Fruit fly (Drosophila melanogaster): ENCODE data around the gene ko.

ko gene

DNA sequence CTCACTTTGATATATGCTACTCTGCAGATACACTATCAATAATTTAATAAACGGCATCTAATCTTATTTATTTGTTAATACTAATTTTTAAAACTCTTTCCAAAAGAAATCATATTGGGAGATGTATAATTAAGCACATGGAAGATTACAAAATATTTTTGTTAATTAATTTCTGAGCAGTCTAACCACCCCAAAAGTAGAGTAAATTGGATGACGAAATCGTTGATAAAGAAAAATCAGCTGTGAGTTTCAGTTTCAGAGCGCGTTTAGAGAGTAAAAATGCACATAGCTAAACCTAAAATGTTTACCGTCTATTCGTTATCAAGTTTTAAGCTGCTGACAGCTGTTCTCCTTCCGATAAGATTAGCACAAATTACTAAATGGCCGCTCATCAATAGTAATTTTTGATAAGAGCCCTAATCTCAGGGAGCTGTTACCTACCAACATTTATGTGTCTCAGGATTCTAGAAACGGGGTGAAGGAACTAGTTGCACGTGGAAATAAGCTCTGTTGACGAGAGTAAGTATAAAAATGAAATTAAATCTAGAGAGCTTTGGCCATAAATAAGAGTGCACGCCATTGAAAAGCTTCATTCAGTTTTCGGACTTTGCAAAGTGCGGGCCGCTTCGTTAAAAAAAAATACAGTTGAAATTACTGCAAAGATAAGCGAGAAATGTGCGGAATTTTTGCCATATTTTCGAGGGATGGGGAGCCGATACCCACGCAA, 41.7 kb upstream of the ko start, which contains the start of the genes chb and AsnS (continued):
- TF ChIP-seq CG6792 (GFP tag; optimal IDR thresholded peaks at IDR 0.05) (peak; percentile 79), esn (GFP tag; optimal IDR thresholded peaks at IDR 0.05) (peak; percentile 90), vri (GFP tag; optimal IDR thresholded peaks at IDR 0.05) (peak; percentile 88), Sox102F (GFP tag; optimal IDR thresholded peaks at IDR 0.05) (peak; percentile 76), acj6 (GFP tag; optimal IDR thresholded peaks at IDR 0.05) (peak; percentile 81), Hr4 (GFP tag; optimal IDR thresholded peaks at IDR 0.05) (peak; percentile 83), ss (GFP tag; optimal IDR thresholded peaks at IDR 0.05) (peak in 1 of 2 experiments; percentile 9), eg (GFP tag; IDR thresholded peaks at IDR 0.05) (peak; percentile 95), CG11902 (GFP tag; optimal IDR thresholded peaks at IDR 0.05) (peak; percentile 38), Eip78C (GFP tag) (peak; percentile 95), CG11762 (GFP tag; optimal IDR thresholded peaks at IDR 0.05; ENCODE audit: insufficient read depth) (peak; percentile 55), CG31627 (GFP tag; optimal IDR thresholded peaks at IDR 0.05) (peak; percentile 85), CG9139 (GFP tag; optimal IDR thresholded peaks at IDR 0.05) (no peak), Gug (GFP tag; IDR thresholded peaks at IDR 0.05) (peak; percentile 88), fkh (GFP tag; optimal IDR thresholded peaks at IDR 0.05) (peak; percentile 1), achi (GFP tag; optimal IDR thresholded peaks at IDR 0.05) (peak; percentile 75), CG32006 (GFP tag; optimal IDR thresholded peaks at IDR 0.05) (peak; percentile 80), CG8319 (GFP tag; optimal IDR thresholded peaks at IDR 0.05) (peak; percentile 29), CG3032 (tag; optimal IDR thresholded peaks at IDR 0.05) (peak; percentile 79), CG34406 (GFP tag; optimal IDR thresholded peaks at IDR 0.05) (peak; percentile 82), Smox (GFP tag; optimal IDR thresholded peaks at IDR 0.05) (peak; percentile 83), CG4318 (GFP tag; optimal IDR thresholded peaks at IDR 0.05) (no peak), fd85E (GFP tag; optimal IDR thresholded peaks at IDR 0.05) (no peak), Met (GFP tag; optimal IDR thresholded peaks at IDR 0.05) (peak; percentile 86), CG6808 (GFP tag; optimal IDR thresholded peaks at IDR 0.05) (no peak), OdsH (GFP tag; optimal IDR thresholded peaks at IDR 0.05) (peak; percentile 78), Hr39 (GFP tag; optimal IDR thresholded peaks at IDR 0.05) (peak; percentile 79), dac (GFP tag; optimal IDR thresholded peaks at IDR 0.05) (peak; percentile 39), CG3919 (GFP tag; optimal IDR thresholded peaks at IDR 0.05) (peak; percentile 61), Sox15 (GFP tag; optimal IDR thresholded peaks at IDR 0.05) (peak; percentile 52), CG8632 (GFP tag; optimal IDR thresholded peaks at IDR 0.05) (peak; percentile 76), fd59A (GFP tag; optimal IDR thresholded peaks at IDR 0.05) (peak; percentile 22)

DNA sequence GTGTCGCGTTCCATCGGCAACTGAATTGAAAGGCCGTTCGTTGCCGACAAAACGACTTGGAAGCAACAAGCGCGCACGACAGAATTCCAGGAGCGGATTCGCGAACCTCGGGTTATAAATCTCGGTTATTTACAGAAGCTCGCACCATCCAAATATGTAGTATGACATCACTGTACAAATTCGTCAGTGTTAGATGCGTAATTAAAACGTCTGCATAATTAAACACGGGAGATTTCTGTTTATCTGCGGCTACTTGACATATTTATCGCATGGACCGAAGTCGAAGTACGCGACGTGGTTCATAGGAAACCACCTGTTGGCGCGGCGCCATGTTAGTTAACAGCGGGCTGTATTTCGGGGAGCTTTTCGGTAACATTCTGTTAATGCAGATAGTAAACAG, 40.9 kb upstream of the ko start, which contains the start of gene Ac78C:
TSS of gene Ac78C (minus strand) at position 26 of the 400 bp plus-strand sequence.
- TF ChIP-seq fd59A (GFP tag; optimal IDR thresholded peaks at IDR 0.05) (peak; percentile 63), CG4318 (GFP tag; optimal IDR thresholded peaks at IDR 0.05) (peak; percentile 82), CG34406 (GFP tag; optimal IDR thresholded peaks at IDR 0.05) (peak; percentile 75), CG10669 (GFP tag; optimal IDR thresholded peaks at IDR 0.05) (peak; percentile 79), Sox15 (GFP tag; optimal IDR thresholded peaks at IDR 0.05) (peak; percentile 77), Eip78C (GFP tag) (peak; percentile 94), spab (GFP tag; optimal IDR thresholded peaks at IDR 0.05) (peak; percentile 68), vri (GFP tag; optimal IDR thresholded peaks at IDR 0.05) (peak; percentile 73), CG6163 (GFP tag; IDR thresholded peaks at IDR 0.05) (peak; percentile 92), CG31627 (GFP tag; optimal IDR thresholded peaks at IDR 0.05) (peak; percentile 86), salr (GFP tag; optimal IDR thresholded peaks at IDR 0.05) (peak; percentile 24 to 59), topi (GFP tag; optimal IDR thresholded peaks at IDR 0.05) (peak; percentile 82), Sox14 (GFP tag; optimal IDR thresholded peaks at IDR 0.05) (peak; percentile 81), CG3032 (tag; optimal IDR thresholded peaks at IDR 0.05) (peak; percentile 81), Lpt (GFP tag; optimal IDR thresholded peaks at IDR 0.05) (peak; percentile 85), CG11902 (GFP tag; optimal IDR thresholded peaks at IDR 0.05) (peak; percentile 94), Hr39 (GFP tag; optimal IDR thresholded peaks at IDR 0.05) (peak; percentile 86), CG16779 (tag; optimal IDR thresholded peaks at IDR 0.05) (peak; percentile 82), dac (GFP tag; optimal IDR thresholded peaks at IDR 0.05) (peak; percentile 85), CG9139 (GFP tag; optimal IDR thresholded peaks at IDR 0.05) (peak; percentile 78), esn (GFP tag; optimal IDR thresholded peaks at IDR 0.05) (peak; percentile 84), Ets21C (GFP tag; optimal IDR thresholded peaks at IDR 0.05) (peak; percentile 80), CG8119 (GFP tag; IDR thresholded peaks at IDR 0.05) (peak; percentile 87), achi (GFP tag; optimal IDR thresholded peaks at IDR 0.05) (peak; percentile 84), Gug (GFP tag; IDR thresholded peaks at IDR 0.05) (peak; percentile 90), Met (GFP tag; optimal IDR thresholded peaks at IDR 0.05) (peak; percentile 81), Smox (GFP tag; optimal IDR thresholded peaks at IDR 0.05) (peak; percentile 77), dsx (GFP tag; optimal IDR thresholded peaks at IDR 0.05; ENCODE audit: poor library complexity, severe bottlenecking) (peak; percentile 70), CG11762 (GFP tag; optimal IDR thresholded peaks at IDR 0.05; ENCODE audit: insufficient read depth) (peak; percentile 79), CG8632 (GFP tag; optimal IDR thresholded peaks at IDR 0.05) (peak; percentile 76), lz (GFP tag; optimal IDR thresholded peaks at IDR 0.05) (peak; percentile 87), CG6792 (GFP tag; optimal IDR thresholded peaks at IDR 0.05) (peak; percentile 85), svp (GFP tag) (peak; percentile 91), eg (GFP tag; IDR thresholded peaks at IDR 0.05) (peak; percentile 91), OdsH (GFP tag; optimal IDR thresholded peaks at IDR 0.05) (peak; percentile 86)
